Worm (Caenorhabditis elegans) whole organism, mixed stage, embryonic: ENCODE results near the gene D2021.4.

Experiments
- bed-3 ChIP-seq: fragments of 200-800 bp; sonication (Bioruptor generic); optimal IDR thresholded peaks from 3 replicates; lab custom pipeline; 2018; ENCODE audit warnings: mild to moderate bottlenecking, missing genetic modification characterization, moderate library complexity, missing compliant biosample characterization
- blmp-1 ChIP-seq: fragments of 150-350 bp; optimal IDR thresholded peaks from 2 replicates; lab custom pipeline; 2014; ENCODE audit warnings: missing biosample characterization, missing genetic modification characterization
- ceh-39 ChIP-seq: fragments of 150-350 bp; optimal IDR thresholded peaks from 2 replicates; lab custom pipeline; 2014; ENCODE audit warnings: missing biosample characterization, missing genetic modification characterization
- ceh-43 ChIP-seq: fragments of 200-800 bp; sonication (Bioruptor generic); optimal IDR thresholded peaks from 2 replicates; lab custom pipeline; 2018; ENCODE audit warnings: mild to moderate bottlenecking, missing genetic modification characterization, moderate library complexity, missing compliant biosample characterization
- ceh-83 ChIP-seq: fragments of 200-800 bp; sonication (Bioruptor generic); optimal IDR thresholded peaks from 2 replicates; lab custom pipeline; 2018; ENCODE audit warnings: mild to moderate bottlenecking, missing genetic modification characterization, missing compliant biosample characterization
- ces-1 ChIP-seq: fragments of 150-350 bp; optimal IDR thresholded peaks from 2 replicates; lab custom pipeline; 2014; ENCODE audit warnings: missing biosample characterization, missing genetic modification reagents, missing genetic modification characterization
- drap-1 ChIP-seq: fragments of 200-800 bp; sonication (Bioruptor generic); optimal IDR thresholded peaks from 3 replicates; lab custom pipeline; 2018; ENCODE audit warnings: mild to moderate bottlenecking, missing genetic modification characterization, missing compliant biosample characterization
- elt-1 ChIP-seq: sonication (generic microtip); optimal IDR thresholded peaks from 2 replicates; lab custom pipeline; 2017; ENCODE audit warnings: missing genetic modification characterization, mild to moderate bottlenecking, missing compliant biosample characterization, antibody characterized with exemption, moderate library complexity, borderline replicate concordance; ENCODE audit not compliant: insufficient read depth
- flh-1 ChIP-seq: fragments of 200-800 bp; sonication (Bioruptor generic); optimal IDR thresholded peaks from 2 replicates; lab custom pipeline; 2018; ENCODE audit warnings: mild to moderate bottlenecking, missing genetic modification characterization, moderate library complexity, missing compliant biosample characterization
- ham-2 ChIP-seq: fragments of 200-800 bp; sonication (Bioruptor generic); optimal IDR thresholded peaks from 2 replicates; lab custom pipeline; 2018; ENCODE audit warnings: mild to moderate bottlenecking, missing genetic modification characterization, missing compliant biosample characterization
- hlh-1 ChIP-seq: fragments of 150-350 bp; optimal IDR thresholded peaks from 2 replicates; lab custom pipeline; 2014; ENCODE audit warnings: missing biosample characterization, missing genetic modification reagents, missing genetic modification characterization
- lin-13 ChIP-seq: fragments of 150-350 bp; optimal IDR thresholded peaks from 2 replicates; lab custom pipeline; 2014; ENCODE audit warnings: missing biosample characterization, missing genetic modification characterization
- lin-32 ChIP-seq: fragments of 200-800 bp; sonication (Bioruptor generic); optimal IDR thresholded peaks from 2 replicates; lab custom pipeline; 2018; ENCODE audit warnings: mild to moderate bottlenecking, missing genetic modification characterization, missing compliant biosample characterization
- lsy-2 ChIP-seq: fragments of 150-350 bp; optimal IDR thresholded peaks from 2 replicates; lab custom pipeline; 2014; ENCODE audit warnings: missing biosample characterization, missing genetic modification characterization
- mab-5 ChIP-seq: fragments of 150-350 bp; optimal IDR thresholded peaks from 2 replicates; lab custom pipeline; 2014; ENCODE audit warnings: missing biosample characterization, missing genetic modification characterization
- mep-1 ChIP-seq: fragments of 150-350 bp; optimal IDR thresholded peaks from 2 replicates; lab custom pipeline; 2017; ENCODE audit warnings: missing biosample characterization, missing genetic modification reagents, missing genetic modification characterization, inconsistent platforms
- mls-2 ChIP-seq: sonication (generic microtip); optimal IDR thresholded peaks from 2 replicates; lab custom pipeline; 2016; ENCODE audit warnings: mild to moderate bottlenecking, missing genetic modification characterization, moderate library complexity, missing compliant biosample characterization
- nhr-12 ChIP-seq: fragments of 150-350 bp; optimal IDR thresholded peaks from 2 replicates; lab custom pipeline; 2014; ENCODE audit warnings: missing biosample characterization, missing genetic modification characterization
- nhr-2 ChIP-seq: fragments of 150-350 bp; optimal IDR thresholded peaks from 2 replicates; lab custom pipeline; 2014; ENCODE audit warnings: missing biosample characterization, missing genetic modification characterization
- nhr-237 ChIP-seq: fragments of 150-350 bp; optimal IDR thresholded peaks from 2 replicates; lab custom pipeline; 2014; ENCODE audit warnings: missing biosample characterization, missing genetic modification characterization
- nhr-28 ChIP-seq: fragments of 150-350 bp; optimal IDR thresholded peaks from 2 replicates; lab custom pipeline; 2014; ENCODE audit warnings: missing biosample characterization, missing genetic modification characterization
- nhr-76 ChIP-seq: sonication (generic microtip); optimal IDR thresholded peaks from 2 replicates; lab custom pipeline; 2017; ENCODE audit warnings: missing biosample characterization, missing genetic modification characterization
- pha-4 ChIP-seq: fragments of 150-350 bp; optimal IDR thresholded peaks from 2 replicates; lab custom pipeline; 2018; ENCODE audit warnings: missing biosample characterization, missing genetic modification reagents, missing genetic modification characterization
- sem-2 ChIP-seq: fragments of 200-800 bp; sonication (Bioruptor generic); optimal IDR thresholded peaks from 2 replicates; lab custom pipeline; 2018; ENCODE audit warnings: mild to moderate bottlenecking, missing genetic modification characterization, missing compliant biosample characterization
- snpc-4 ChIP-seq: fragments of 150-350 bp; optimal IDR thresholded peaks from 2 replicates; lab custom pipeline; 2014; ENCODE audit warnings: missing biosample characterization, missing genetic modification characterization
- sptf-1 ChIP-seq: sonication (generic microtip); optimal IDR thresholded peaks from 2 replicates; lab custom pipeline; 2017; ENCODE audit warnings: mild to moderate bottlenecking, missing genetic modification characterization, moderate library complexity, missing compliant biosample characterization
- tbx-8 ChIP-seq: fragments of 200-800 bp; sonication (Bioruptor generic); optimal IDR thresholded peaks from 2 replicates; lab custom pipeline; 2018; ENCODE audit warnings: mild to moderate bottlenecking, missing genetic modification characterization, moderate library complexity, missing compliant biosample characterization
- unc-120 ChIP-seq: sonication (generic microtip); optimal IDR thresholded peaks from 2 replicates; lab custom pipeline; 2017; ENCODE audit warnings: missing genetic modification characterization, missing compliant biosample characterization; ENCODE audit not compliant: poor library complexity, severe bottlenecking
- unc-39 ChIP-seq: fragments of 150-350 bp; optimal IDR thresholded peaks from 2 replicates; lab custom pipeline; 2014; ENCODE audit warnings: missing biosample characterization, missing genetic modification characterization
- unc-62 ChIP-seq: fragments of 150-350 bp; optimal IDR thresholded peaks from 2 replicates; lab custom pipeline; 2014; ENCODE audit warnings: missing biosample characterization, missing genetic modification reagents, missing genetic modification characterization
- ztf-11 ChIP-seq: fragments of 150-350 bp; optimal IDR thresholded peaks from 2 replicates; lab custom pipeline; 2014; ENCODE audit warnings: missing biosample characterization, missing genetic modification characterization

Gene D2021.4

ce11 chrX:8527950-8528349 is 20.9 kb downstream of the D2021.4 start, which contains the start of gene flp-5:
Gene flp-5 (plus strand): TSS chrX:8528250.
- TF ChIP-seq blmp-1 (tag; lab: Kevin White, UChicago) (no peak), elt-1 (tag; lab: Kevin White, UChicago) (no peak), lin-13 (tag; lab: Kevin White, UChicago) (no peak), drap-1 (GFP tag; lab: Kevin White, UChicago) (no peak), lin-32 (GFP tag; lab: Kevin White, UChicago) (no peak), pha-4 (tag; lab: Kevin White, UChicago) (no peak), nhr-28 (tag; lab: Kevin White, UChicago) (no peak), ceh-83 (GFP tag; lab: Kevin White, UChicago) (no peak), sptf-1 (tag; lab: Kevin White, UChicago) (no peak), mab-5 (tag; lab: Kevin White, UChicago) (no peak), unc-120 (tag; lab: Kevin White, UChicago) (no peak), flh-1 (GFP tag; lab: Kevin White, UChicago) (no peak)

ce11 chrX:8523000-8523399 is 25.9 kb downstream of the D2021.4 start:
- TF ChIP-seq sem-2 (GFP tag; lab: Kevin White, UChicago) (no peak), sptf-1 (tag; lab: Kevin White, UChicago) (no peak), mls-2 (no peak), bed-3 (GFP tag; lab: Kevin White, UChicago) (no peak), nhr-2 (tag; lab: Kevin White, UChicago) (no peak), nhr-76 (tag; lab: Kevin White, UChicago) (no peak), mep-1 (tag; lab: Kevin White, UChicago) (no peak), unc-62 (no peak), unc-120 (tag; lab: Kevin White, UChicago) (no peak), nhr-28 (tag; lab: Kevin White, UChicago) (no peak), blmp-1 (tag; lab: Kevin White, UChicago) (no peak), lin-13 (tag; lab: Kevin White, UChicago) (no peak)

ce11 chrX:8521614-8522013 is 27.3 kb downstream of the D2021.4 start, which contains the start of gene C03G5.14:
Gene C03G5.14 (plus strand): TSS chrX:8521914.
- TF ChIP-seq nhr-12 (tag; lab: Kevin White, UChicago) (no peak), snpc-4 (tag; lab: Kevin White, UChicago) (no peak), elt-1 (tag; lab: Kevin White, UChicago) (no peak), ztf-11 (tag; lab: Kevin White, UChicago) (no peak), ceh-83 (GFP tag; lab: Kevin White, UChicago) (no peak), nhr-237 (tag; lab: Kevin White, UChicago) (no peak), mep-1 (tag; lab: Kevin White, UChicago) (no peak), bed-3 (GFP tag; lab: Kevin White, UChicago) (no peak), ceh-43 (GFP tag; lab: Kevin White, UChicago) (no peak), unc-62 (no peak), blmp-1 (tag; lab: Kevin White, UChicago) (no peak), ces-1 (GFP tag; lab: Kevin White, UChicago) (no peak), drap-1 (GFP tag; lab: Kevin White, UChicago) (no peak), tbx-8 (GFP tag; lab: Kevin White, UChicago) (no peak), flh-1 (GFP tag; lab: Kevin White, UChicago) (no peak), hlh-1 (tag; lab: Kevin White, UChicago) (no peak)

ce11 chrX:8520402-8520801 is 28.5 kb downstream of the D2021.4 start, which contains the start of gene H03E18.2:
Gene H03E18.2 (minus strand): TSS chrX:8520502.
- no peak for TF ChIP-seq unc-120 (tag; lab: Kevin White, UChicago)
- no peak for TF ChIP-seq bed-3 (GFP tag; lab: Kevin White, UChicago)
- TF ChIP-seq ham-2 (GFP tag; lab: Kevin White, UChicago): no peak
- TF ChIP-seq lin-13 (tag; lab: Kevin White, UChicago): no peak
- no peak for TF ChIP-seq blmp-1 (tag; lab: Kevin White, UChicago)
- no peak for TF ChIP-seq unc-39
- no peak for TF ChIP-seq snpc-4 (tag; lab: Kevin White, UChicago)
- no peak for TF ChIP-seq hlh-1 (tag; lab: Kevin White, UChicago)
- TF ChIP-seq nhr-12 (tag; lab: Kevin White, UChicago): no peak
- no peak for TF ChIP-seq nhr-2 (tag; lab: Kevin White, UChicago)
- TF ChIP-seq ceh-83 (GFP tag; lab: Kevin White, UChicago): no peak
- TF ChIP-seq flh-1 (GFP tag; lab: Kevin White, UChicago): no peak
- TF ChIP-seq elt-1 (tag; lab: Kevin White, UChicago): no peak
- TF ChIP-seq pha-4 (tag; lab: Kevin White, UChicago): no peak
- no peak for TF ChIP-seq mab-5 (tag; lab: Kevin White, UChicago)
- no peak for TF ChIP-seq lin-32 (GFP tag; lab: Kevin White, UChicago)
- TF ChIP-seq lsy-2 (tag; lab: Kevin White, UChicago): no peak
- no peak for TF ChIP-seq drap-1 (GFP tag; lab: Kevin White, UChicago)
- no peak for TF ChIP-seq nhr-28 (tag; lab: Kevin White, UChicago)
- TF ChIP-seq ceh-39 (tag; lab: Kevin White, UChicago): no peak
